Fruit fly (Drosophila melanogaster) whole organism, embryonic: ENCODE measurements around the gene CHOp24.

Experiments
- CG10654 ChIP-seq: fragments of 200-800 bp; sonication (Bioruptor generic); optimal IDR thresholded peaks from 2 replicates; lab custom pipeline; 2016; ENCODE audit warnings: missing biosample characterization, missing genetic modification characterization
- CG10979 ChIP-seq: fragments of 200-800 bp; sonication (Bioruptor generic); optimal IDR thresholded peaks from 2 replicates; lab custom pipeline; 2018; ENCODE audit warnings: missing biosample characterization, mild to moderate bottlenecking, missing genetic modification characterization, moderate library complexity
- CG12071 ChIP-seq: fragments of 200-800 bp; sonication (Bioruptor generic); optimal IDR thresholded peaks from 3 replicates; lab custom pipeline; 2018; ENCODE audit warnings: missing biosample characterization, mild to moderate bottlenecking, missing genetic modification characterization
- CG16779 ChIP-seq: fragments of 200-800 bp; sonication (Bioruptor generic); IDR thresholded peaks from 2 replicates; pipeline ENCODE4 v1.3.6; 2022; ENCODE audit warnings: missing biosample characterization, missing genetic modification characterization
- CG1832 ChIP-seq: fragments of 200-800 bp; sonication (Bioruptor generic); optimal IDR thresholded peaks from 2 replicates; lab custom pipeline; 2017; ENCODE audit warnings: missing biosample characterization, mild to moderate bottlenecking, missing genetic modification characterization, inconsistent platforms
- CG2875 ChIP-seq: fragments of 200-800 bp; sonication (Bioruptor generic); optimal IDR thresholded peaks from 2 replicates; lab custom pipeline; 2017; ENCODE audit warnings: missing biosample characterization, mild to moderate bottlenecking, missing genetic modification characterization, missing genetic modification reagents
- CG3163 ChIP-seq: fragments of 200-800 bp; sonication (Bioruptor generic); optimal IDR thresholded peaks from 3 replicates; lab custom pipeline; 2016; ENCODE audit warnings: missing biosample characterization, missing genetic modification characterization
- CG33213 ChIP-seq: fragments of 200-800 bp; sonication (Bioruptor generic); optimal IDR thresholded peaks from 3 replicates; lab custom pipeline; 2016; ENCODE audit warnings: missing biosample characterization, missing genetic modification characterization
- CG42726 ChIP-seq: fragments of 200-800 bp; sonication (Bioruptor generic); IDR thresholded peaks from 2 replicates; pipeline ENCODE4 v1.3.6; 2022; ENCODE audit warnings: missing biosample characterization, missing genetic modification characterization; ENCODE audit not compliant: partially characterized antibody
- CG4424 ChIP-seq: fragments of 200-800 bp; sonication (Bioruptor generic); optimal IDR thresholded peaks from 3 replicates; lab custom pipeline; 2016; ENCODE audit warnings: missing biosample characterization, missing genetic modification characterization
- CG4820 ChIP-seq: fragments of 200-800 bp; sonication (Bioruptor generic); optimal IDR thresholded peaks from 3 replicates; lab custom pipeline; 2016; ENCODE audit warnings: missing biosample characterization, missing genetic modification characterization
- CG7271 ChIP-seq: fragments of 200-800 bp; sonication (Bioruptor generic); optimal IDR thresholded peaks from 2 replicates; lab custom pipeline; 2018; ENCODE audit warnings: missing biosample characterization, mild to moderate bottlenecking, missing genetic modification characterization, moderate library complexity
- CG7745 ChIP-seq: fragments of 200-800 bp; sonication (Bioruptor generic); optimal IDR thresholded peaks from 2 replicates; lab custom pipeline; 2018; ENCODE audit warnings: missing biosample characterization, mild to moderate bottlenecking, missing genetic modification characterization, moderate library complexity
- CG7963 ChIP-seq: fragments of 200-800 bp; sonication (Bioruptor generic); IDR thresholded peaks from 3 replicates; pipeline ENCODE4 v1.3.6; 2022; ENCODE audit warnings: missing biosample characterization, missing genetic modification characterization; ENCODE audit not compliant: partially characterized antibody
- CG9876 ChIP-seq: fragments of 200-800 bp; sonication (Bioruptor generic); optimal IDR thresholded peaks from 2 replicates; lab custom pipeline; 2016; ENCODE audit warnings: missing biosample characterization, missing genetic modification characterization
- CkIIα-i1 ChIP-seq: fragments of 200-800 bp; sonication (Bioruptor generic); IDR thresholded peaks from 2 replicates; pipeline ENCODE4 v1.3.6; 2022; ENCODE audit warnings: missing biosample characterization, missing genetic modification characterization
- Dek ChIP-seq: fragments of 200-800 bp; sonication (Bioruptor generic); optimal IDR thresholded peaks from 3 replicates; lab custom pipeline; 2019; ENCODE audit warnings: missing biosample characterization, mild to moderate bottlenecking, missing genetic modification characterization, moderate library complexity
- H2.0 ChIP-seq: fragments of 200-800 bp; sonication (Bioruptor generic); IDR thresholded peaks from 2 replicates; pipeline ENCODE4 v1.3.6; 2022; ENCODE audit warnings: missing biosample characterization, missing genetic modification characterization
- HmgD ChIP-seq: fragments of 200-800 bp; sonication (Bioruptor generic); optimal IDR thresholded peaks from 3 replicates; lab custom pipeline; 2016; ENCODE audit warnings: missing biosample characterization, missing genetic modification characterization
- Jarid2 ChIP-seq: fragments of 200-800 bp; sonication (Bioruptor generic); optimal IDR thresholded peaks from 3 replicates; lab custom pipeline; 2017; ENCODE audit warnings: mild to moderate bottlenecking, missing biosample characterization, missing genetic modification reagents, missing genetic modification characterization
- Mad ChIP-seq: fragments of 200-800 bp; sonication (Bioruptor generic); optimal IDR thresholded peaks from 2 replicates; lab custom pipeline; 2016; ENCODE audit warnings: missing biosample characterization, missing genetic modification characterization
- Nf-YA ChIP-seq: fragments of 200-800 bp; sonication (Bioruptor generic); IDR thresholded peaks from 2 replicates; pipeline ENCODE4 v1.3.6; 2022; ENCODE audit warnings: missing biosample characterization, missing genetic modification characterization
- Rfx ChIP-seq: fragments of 200-800 bp; sonication (Bioruptor generic); IDR thresholded peaks from 2 replicates; pipeline ENCODE4 v1.3.6; 2022; ENCODE audit warnings: missing biosample characterization, missing genetic modification characterization
- Spps ChIP-seq: fragments of 200-800 bp; sonication (Bioruptor generic); optimal IDR thresholded peaks from 2 replicates; lab custom pipeline; 2018; ENCODE audit warnings: missing biosample characterization, mild to moderate bottlenecking, missing genetic modification characterization
- Xbp1 ChIP-seq: fragments of 200-800 bp; sonication (Bioruptor generic); optimal IDR thresholded peaks from 3 replicates; lab custom pipeline; 2016; ENCODE audit warnings: missing biosample characterization, mild to moderate bottlenecking, missing genetic modification characterization
- Xrp1 ChIP-seq: fragments of 200-800 bp; sonication (Bioruptor generic); IDR thresholded peaks from 2 replicates; pipeline ENCODE4 v1.3.6; 2022; ENCODE audit warnings: missing biosample characterization, missing genetic modification characterization
- al ChIP-seq: fragments of 200-800 bp; sonication (Bioruptor generic); IDR thresholded peaks from 2 replicates; pipeline ENCODE4 v1.3.6; 2022; ENCODE audit warnings: missing biosample characterization, missing genetic modification characterization
- cato ChIP-seq: fragments of 200-800 bp; sonication (Bioruptor generic); optimal IDR thresholded peaks from 2 replicates; lab custom pipeline; 2016; ENCODE audit warnings: missing biosample characterization, missing genetic modification characterization, borderline replicate concordance
- danr ChIP-seq: fragments of 200-800 bp; sonication (Bioruptor generic); IDR thresholded peaks from 2 replicates; pipeline ENCODE4 v1.3.6; 2022; ENCODE audit warnings: missing biosample characterization, missing genetic modification characterization
- dmrt99B ChIP-seq: fragments of 200-800 bp; sonication (Bioruptor generic); optimal IDR thresholded peaks from 2 replicates; lab custom pipeline; 2018; ENCODE audit warnings: missing biosample characterization, mild to moderate bottlenecking, missing genetic modification characterization, moderate library complexity
- dpn ChIP-seq, 2 experiments: fragments of 200-800 bp; sonication (Bioruptor generic); optimal IDR thresholded peaks; 3 replicates each; lab custom pipeline; 2016; ENCODE audit warnings: missing biosample characterization in 2 of 2, missing genetic modification characterization in 2 of 2
- ewg ChIP-seq: fragments of 200-800 bp; sonication (Bioruptor generic); optimal IDR thresholded peaks from 3 replicates; lab custom pipeline; 2017; ENCODE audit warnings: mild to moderate bottlenecking, missing biosample characterization, missing genetic modification reagents, missing genetic modification characterization
- exex ChIP-seq: fragments of 200-800 bp; sonication (Bioruptor generic); optimal IDR thresholded peaks from 4 replicates; lab custom pipeline; 2018; ENCODE audit warnings: missing biosample characterization, mild to moderate bottlenecking, missing genetic modification characterization, moderate library complexity
- eyg ChIP-seq: fragments of 200-800 bp; sonication (Bioruptor generic); optimal IDR thresholded peaks from 3 replicates; lab custom pipeline; 2016; ENCODE audit warnings: missing biosample characterization, missing genetic modification characterization
- fu2 ChIP-seq: fragments of 200-800 bp; sonication (Bioruptor generic); optimal IDR thresholded peaks from 2 replicates; lab custom pipeline; 2016; ENCODE audit warnings: missing biosample characterization, missing genetic modification characterization
- gem ChIP-seq: fragments of 200-800 bp; sonication (Bioruptor generic); optimal IDR thresholded peaks from 2 replicates; lab custom pipeline; 2019; ENCODE audit warnings: missing biosample characterization, mild to moderate bottlenecking, missing genetic modification characterization, moderate library complexity
- gsb ChIP-seq: fragments of 200-800 bp; sonication (Bioruptor generic); IDR thresholded peaks from 2 replicates; pipeline ENCODE4 v1.3.6; 2022; ENCODE audit warnings: missing biosample characterization, missing genetic modification characterization
- h ChIP-seq: fragments of >200 bp; optimal IDR thresholded peaks from 2 replicates; lab custom pipeline; 2017
- her ChIP-seq: fragments of 200-800 bp; sonication (Bioruptor generic); optimal IDR thresholded peaks from 2 replicates; lab custom pipeline; 2016; ENCODE audit warnings: missing biosample characterization, missing genetic modification characterization
- hkb ChIP-seq, 2 experiments: fragments of 200-800 bp in 1 of 2; fragments of >200 bp in 1 of 2; sonication (Bioruptor generic) in 1 of 2; IDR thresholded peaks in 1 of 2; optimal IDR thresholded peaks in 1 of 2; 2 replicates each; pipeline versions ENCODE4 v1.3.6 to Lab custom; 2017 to 2022; ENCODE audit warnings: missing biosample characterization in 1 of 2, missing genetic modification characterization in 1 of 2
- jigr1 ChIP-seq: fragments of 200-800 bp; sonication (Bioruptor generic); IDR thresholded peaks from 3 replicates; pipeline ENCODE4 v1.3.6; 2022; ENCODE audit warnings: missing biosample characterization, missing genetic modification characterization
- kay ChIP-seq: fragments of 200-800 bp; sonication (Bioruptor generic); optimal IDR thresholded peaks from 2 replicates; lab custom pipeline; 2016; ENCODE audit warnings: missing biosample characterization, missing genetic modification characterization
- lmd ChIP-seq: fragments of 200-800 bp; sonication (Bioruptor generic); IDR thresholded peaks from 2 replicates; pipeline ENCODE4 v1.3.6; 2022; ENCODE audit warnings: missing biosample characterization, missing genetic modification characterization
- mld ChIP-seq: fragments of 200-800 bp; sonication (Bioruptor generic); IDR thresholded peaks from 3 replicates; pipeline ENCODE4 v1.3.6; 2022; ENCODE audit warnings: missing biosample characterization, missing genetic modification characterization; ENCODE audit not compliant: partially characterized antibody
- org-1 ChIP-seq: fragments of 200-800 bp; sonication (Bioruptor generic); optimal IDR thresholded peaks from 2 replicates; lab custom pipeline; 2017; ENCODE audit warnings: missing biosample characterization, missing genetic modification characterization
- ranshi ChIP-seq: fragments of 200-800 bp; sonication (Bioruptor generic); IDR thresholded peaks from 2 replicates; pipeline ENCODE4 v1.3.6; 2022; ENCODE audit warnings: missing biosample characterization, missing genetic modification characterization
- row ChIP-seq: fragments of 200-800 bp; sonication (Bioruptor generic); IDR thresholded peaks from 3 replicates; pipeline ENCODE4 v1.3.6; 2022; ENCODE audit warnings: missing biosample characterization, missing genetic modification characterization
- slou ChIP-seq: fragments of 200-800 bp; sonication (Bioruptor generic); optimal IDR thresholded peaks from 3 replicates; lab custom pipeline; 2016; ENCODE audit warnings: missing biosample characterization, missing genetic modification characterization
- sna ChIP-seq: fragments of 200-800 bp; sonication (Bioruptor generic); IDR thresholded peaks from 2 replicates; pipeline ENCODE4 v1.3.6; 2022; ENCODE audit warnings: missing biosample characterization, missing genetic modification characterization; ENCODE audit not compliant: partially characterized antibody
- unc-4 ChIP-seq: fragments of 200-800 bp; sonication (Bioruptor generic); IDR thresholded peaks from 2 replicates; pipeline ENCODE4 v1.3.6; 2022; ENCODE audit warnings: missing biosample characterization, missing genetic modification characterization; ENCODE audit not compliant: partially characterized antibody
- vfl ChIP-seq: fragments of 200-800 bp; sonication (Bioruptor generic); optimal IDR thresholded peaks from 2 replicates; lab custom pipeline; 2016; ENCODE audit warnings: missing biosample characterization, missing genetic modification characterization

CHOp24 gene

dm6 chrX:4553999-4554398, 13.3 kb downstream of the CHOp24 start, which contains the start of gene CG11444 (continued):
- TF ChIP-seq CG42726 (GFP tag; lab: Robert Waterston, UW) = peak; percentile 52
- TF ChIP-seq dmrt99B = no peak
- no peak for TF ChIP-seq CG10654 (GFP tag; lab: Kevin White, UChicago)
- no peak for TF ChIP-seq unc-4 (GFP tag; lab: Robert Waterston, UW)
- peak; percentile 56 to 69 for TF ChIP-seq dpn (GFP tag; optimal IDR thresholded peaks at IDR 0.05; lab: Kevin White, UChicago)
- peak; percentile 38 for TF ChIP-seq exex (tag; lab: Kevin White, UChicago)
- no peak for TF ChIP-seq hkb (optimal IDR thresholded peaks at IDR 0.05; lab: Kevin White, UChicago)
- TF ChIP-seq hkb (GFP tag; IDR thresholded peaks at IDR 0.05; lab: Robert Waterston, UW) = no peak
- no peak for TF ChIP-seq danr (GFP tag; lab: Robert Waterston, UW)
- no peak for TF ChIP-seq CG7271 (tag; lab: Kevin White, UChicago)
- TF ChIP-seq h = no peak
- peak; percentile 31 for TF ChIP-seq CG4820 (GFP tag; lab: Kevin White, UChicago)
- TF ChIP-seq CG2875 (GFP tag; lab: Kevin White, UChicago) = no peak
- no peak for TF ChIP-seq gem (tag; lab: Kevin White, UChicago)
- no peak for TF ChIP-seq org-1 (GFP tag; lab: Kevin White, UChicago)
- peak; percentile 28; the same call in 1 of the 3 replicates for TF ChIP-seq row (GFP tag; lab: Robert Waterston, UW)
- 0 out of 2 replicates have a peak, but pooled peaks have one; percentile 31 for TF ChIP-seq CG16779 (GFP tag; lab: Robert Waterston, UW)
- no peak for TF ChIP-seq ewg (GFP tag; lab: Kevin White, UChicago)
- peak; percentile 23 for TF ChIP-seq CG10979
- TF ChIP-seq H2.0 = no peak
- peak; percentile 61 for TF ChIP-seq Xbp1
- TF ChIP-seq Rfx (GFP tag; lab: Robert Waterston, UW) = peak; percentile 70
- no peak for TF ChIP-seq CG7963
- TF ChIP-seq sna (GFP tag; lab: Robert Waterston, UW) = no peak
- no peak for TF ChIP-seq ranshi (GFP tag; lab: Robert Waterston, UW)
- TF ChIP-seq CG9876 (GFP tag; lab: Kevin White, UChicago) = peak; percentile 33
- no peak for TF ChIP-seq slou
- TF ChIP-seq mld = no peak
- peak; percentile 47; the same call in 1 of the 2 replicates for TF ChIP-seq Xrp1 (GFP tag; lab: Robert Waterston, UW)
- no peak for TF ChIP-seq Spps (tag; lab: Kevin White, UChicago)
- TF ChIP-seq CG33213 (GFP tag; lab: Kevin White, UChicago) = peak; percentile 88
- TF ChIP-seq Jarid2 (GFP tag; lab: Kevin White, UChicago) = peak; percentile 22
- TF ChIP-seq CG4424 (GFP tag; lab: Kevin White, UChicago) = no peak
- peak; percentile 42 for TF ChIP-seq fu2
- no peak for TF ChIP-seq CG1832 (GFP tag; lab: Kevin White, UChicago)
- TF ChIP-seq eyg (GFP tag; lab: Kevin White, UChicago) = peak; percentile 24
- no peak for TF ChIP-seq CG12071
- peak; percentile 50 for TF ChIP-seq her
- TF ChIP-seq al = no peak
- TF ChIP-seq CG7745 (tag; lab: Kevin White, UChicago) = no peak
- TF ChIP-seq CG3163 (GFP tag; lab: Kevin White, UChicago) = peak; percentile 37
- no peak for TF ChIP-seq gsb
- peak; percentile 18 for TF ChIP-seq kay (GFP tag; lab: Kevin White, UChicago)
- TF ChIP-seq Nf-YA (GFP tag; lab: Robert Waterston, UW) = no peak
- TF ChIP-seq lmd (GFP tag; lab: Robert Waterston, UW) = no peak
- TF ChIP-seq cato (GFP tag; lab: Kevin White, UChicago) = no peak
- no peak for TF ChIP-seq jigr1 (GFP tag; lab: Robert Waterston, UW)
- TF ChIP-seq vfl (GFP tag; lab: Kevin White, UChicago) = peak; percentile 50
- TF ChIP-seq Dek (tag; lab: Kevin White, UChicago) = peak; percentile 15
- TF ChIP-seq CkIIα-i1 = no peak
- peak; percentile 67 for TF ChIP-seq HmgD (GFP tag; lab: Kevin White, UChicago)
- peak; percentile 24 for TF ChIP-seq Mad (GFP tag; lab: Kevin White, UChicago)
